Worm (Caenorhabditis elegans) whole organism, L4 larva: ENCODE data around the gene F40G12.10.

ENCODE experiments used
- ces-1 ChIP-seq: fragments of 150-350 bp; sonication (generic microtip); optimal IDR thresholded peaks from 4 replicates; lab custom pipeline; 2014; ENCODE audit warnings: missing biosample characterization, missing genetic modification reagents, missing genetic modification characterization
- cey-2 ChIP-seq: sonication (generic microtip); optimal IDR thresholded peaks from 3 replicates; lab custom pipeline; 2017; ENCODE audit warnings: missing genetic modification characterization, mild to moderate bottlenecking, missing compliant biosample characterization, antibody characterized with exemption, borderline replicate concordance; ENCODE audit not compliant: insufficient read depth
- dmd-6 ChIP-seq: fragments of 200-800 bp; sonication (Bioruptor generic); IDR thresholded peaks from 2 replicates; pipeline ENCODE4 v1.3.6; 2022; ENCODE audit warnings: missing genetic modification reagents, missing genetic modification characterization, missing compliant biosample characterization
- dpl-1 ChIP-seq: fragments of 150-350 bp; optimal IDR thresholded peaks from 2 replicates; lab custom pipeline; 2014; ENCODE audit warnings: missing biosample characterization, missing genetic modification reagents, missing genetic modification characterization
- lin-39 ChIP-seq: fragments of 150-350 bp; optimal IDR thresholded peaks from 2 replicates; lab custom pipeline; 2014; ENCODE audit warnings: missing biosample characterization, missing genetic modification reagents, missing genetic modification characterization
- mdl-1 ChIP-seq, 2 experiments: fragments of 150-350 bp in 1 of 2; sonication (generic microtip) in 1 of 2; optimal IDR thresholded peaks; 2 replicates each; lab custom pipeline; 2014 to 2017; ENCODE audit warnings: missing biosample characterization in 2 of 2, missing genetic modification characterization in 2 of 2
- snpc-4 ChIP-seq: fragments of 150-350 bp; optimal IDR thresholded peaks from 2 replicates; lab custom pipeline; 2014; ENCODE audit warnings: missing biosample characterization, missing genetic modification characterization
- tag-97 ChIP-seq: fragments of 200-800 bp; sonication (Bioruptor generic); IDR thresholded peaks from 2 replicates; pipeline ENCODE4 v1.3.6; 2022; ENCODE audit warnings: missing genetic modification characterization, missing compliant biosample characterization

- TF ChIP-seq dpl-1 (GFP tag; lab: Kevin White, UChicago) (no peak), tag-97 (no peak), lin-39 (tag; lab: Kevin White, UChicago) (no peak), ces-1 (GFP tag; lab: Kevin White, UChicago) (no peak), cey-2 (tag; lab: Kevin White, UChicago) (no peak), snpc-4 (no peak), dmd-6 (GFP tag; lab: Robert Waterston, UW) (no peak), mdl-1 (tag; optimal IDR thresholded peaks at IDR 0.05; lab: Kevin White, UChicago) (no peak)
These were observed 12.6 kb upstream of the F40G12.10 start, which contains the start of gene F40G12.5 for ce11 chrV:14270729-14271128.
